Worm (Caenorhabditis elegans): ENCODE data around the gene fipr-20.

fipr-20 gene

DNA sequence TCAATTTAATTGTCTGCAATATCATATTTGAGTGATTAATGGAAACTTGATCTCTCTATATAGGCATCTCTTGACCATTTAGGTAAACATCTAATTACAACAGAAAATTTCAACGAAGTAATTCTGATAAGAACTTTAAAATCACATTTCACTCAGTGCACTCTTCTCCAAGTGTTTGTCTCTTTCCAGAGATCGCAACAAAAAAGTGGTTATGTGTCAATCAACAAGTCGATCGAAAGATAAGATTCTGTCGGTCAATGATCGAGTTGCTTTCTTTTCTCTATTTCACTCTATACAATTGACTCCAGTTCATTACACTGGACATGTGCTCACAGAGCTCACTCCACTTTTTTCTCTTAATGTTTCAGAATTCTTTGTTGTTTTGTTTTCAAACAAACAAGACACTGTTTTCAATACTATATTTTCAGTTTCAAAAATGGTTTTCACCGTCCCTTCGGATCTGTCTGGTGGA, 8.5 kb downstream of the fipr-20 start, which contains the start of gene alh-12:
alh-12 (plus strand) TSS at position 422 of the 472 bp plus-strand sequence.
- peak; percentile 25 for TF ChIP-seq unc-55 (GFP tag; optimal IDR thresholded peaks at IDR 0.05)
- TF ChIP-seq npax-4 (tag; optimal IDR thresholded peaks at IDR 0.05), result no peak
- no peak for TF ChIP-seq nfya-1 (tag; optimal IDR thresholded peaks at IDR 0.05)
